Worm (Caenorhabditis elegans): ENCODE data around the gene F56C3.4.

DNA sequence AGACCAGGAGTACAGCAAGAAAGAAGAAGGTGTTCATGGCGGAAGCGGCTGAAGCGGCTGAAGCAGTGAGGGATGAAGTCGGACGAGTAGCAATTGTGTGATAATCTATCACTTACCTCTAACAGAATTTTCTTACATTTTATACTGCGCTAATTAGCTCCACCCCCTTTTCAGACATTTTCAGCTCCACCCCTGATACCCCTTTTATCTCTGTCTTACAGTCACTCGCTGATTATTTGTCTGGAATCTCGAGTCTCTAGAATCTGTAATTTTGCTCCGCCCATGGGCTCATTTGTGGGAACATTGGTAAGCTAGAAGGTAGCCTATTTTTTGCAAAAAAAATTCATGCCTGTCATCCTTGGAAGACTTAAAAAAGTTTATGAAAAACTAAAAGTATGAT lies 16.2 kb downstream of the F56C3.4 start, which contains the start of gene ins-39:
- no peak for TF ChIP-seq ceh-28 (tag; optimal IDR thresholded peaks at IDR 0.05)
- TF ChIP-seq nhr-237 (tag; optimal IDR thresholded peaks at IDR 0.05), result no peak
- no peak for TF ChIP-seq pqm-1 (tag; optimal IDR thresholded peaks at IDR 0.05)
- TF ChIP-seq lin-39 (tag; optimal IDR thresholded peaks at IDR 0.05), result no peak
- no peak for TF ChIP-seq ctbp-1 (GFP tag; IDR thresholded peaks at IDR 0.05)
- no peak for TF ChIP-seq zag-1 (tag; optimal IDR thresholded peaks at IDR 0.05)
- no peak for TF ChIP-seq php-3 (GFP tag; IDR thresholded peaks at IDR 0.05)
- TF ChIP-seq lin-15B (tag; optimal IDR thresholded peaks at IDR 0.05), result no peak

Data from whole organism, L4 larva.